Fruit fly (Drosophila melanogaster) whole organism, embryonic: Measurements from ENCODE around the gene CG12723.

Experiments used
- B-H1 ChIP-seq: fragments of 200-800 bp; sonication (Bioruptor generic); IDR thresholded peaks from 3 replicates; pipeline ENCODE4 v1.3.6; 2022; ENCODE audit warnings: missing biosample characterization, missing genetic modification characterization
- Bdp1 ChIP-seq: fragments of 200-800 bp; sonication (Bioruptor generic); optimal IDR thresholded peaks from 3 replicates; lab custom pipeline; 2016; ENCODE audit warnings: missing biosample characterization, missing genetic modification characterization
- CG10654 ChIP-seq: fragments of 200-800 bp; sonication (Bioruptor generic); optimal IDR thresholded peaks from 2 replicates; lab custom pipeline; 2016; ENCODE audit warnings: missing biosample characterization, missing genetic modification characterization
- CG11504 ChIP-seq: fragments of 200-800 bp; sonication (Bioruptor generic); optimal IDR thresholded peaks from 3 replicates; lab custom pipeline; 2019; ENCODE audit warnings: missing biosample characterization, mild to moderate bottlenecking, missing genetic modification characterization, moderate library complexity
- CG11695 ChIP-seq: fragments of 200-800 bp; sonication (Bioruptor generic); IDR thresholded peaks from 3 replicates; pipeline ENCODE4 v1.3.6; 2022; ENCODE audit warnings: missing biosample characterization, missing genetic modification characterization
- CG11696 ChIP-seq: fragments of 200-800 bp; sonication (Bioruptor generic); IDR thresholded peaks from 2 replicates; pipeline ENCODE4 v1.3.6; 2022; ENCODE audit warnings: missing biosample characterization, missing genetic modification characterization
- CG11723 ChIP-seq: fragments of 200-800 bp; sonication (Bioruptor generic); optimal IDR thresholded peaks from 2 replicates; lab custom pipeline; 2017; ENCODE audit warnings: missing biosample characterization, mild to moderate bottlenecking, missing genetic modification characterization
- CG12942 ChIP-seq: fragments of 200-800 bp; sonication (Bioruptor generic); optimal IDR thresholded peaks from 3 replicates; lab custom pipeline; 2016; ENCODE audit warnings: missing biosample characterization, missing genetic modification characterization
- CG13424 ChIP-seq: fragments of 200-800 bp; sonication (Bioruptor generic); optimal IDR thresholded peaks from 2 replicates; lab custom pipeline; 2019; ENCODE audit warnings: missing biosample characterization, mild to moderate bottlenecking, missing genetic modification characterization, moderate library complexity
- CG13624 ChIP-seq: fragments of 200-800 bp; sonication (Bioruptor generic); optimal IDR thresholded peaks from 2 replicates; lab custom pipeline; 2016; ENCODE audit warnings: missing biosample characterization, missing genetic modification characterization
- CG14965 ChIP-seq: fragments of 200-800 bp; sonication (Bioruptor generic); optimal IDR thresholded peaks from 2 replicates; lab custom pipeline; 2016; ENCODE audit warnings: missing biosample characterization, missing genetic modification characterization, borderline replicate concordance
- CG1602 ChIP-seq: fragments of 200-800 bp; sonication (Bioruptor generic); optimal IDR thresholded peaks from 3 replicates; lab custom pipeline; 2016; ENCODE audit warnings: missing biosample characterization, missing genetic modification characterization
- CG1647 ChIP-seq: fragments of 200-800 bp; sonication (Bioruptor generic); optimal IDR thresholded peaks from 3 replicates; lab custom pipeline; 2016; ENCODE audit warnings: missing biosample characterization, missing genetic modification characterization
- CG4360 ChIP-seq: fragments of 200-800 bp; sonication (Bioruptor generic); IDR thresholded peaks from 2 replicates; pipeline ENCODE4 v1.3.6; 2022; ENCODE audit warnings: missing biosample characterization, missing genetic modification characterization
- CG7963 ChIP-seq: fragments of 200-800 bp; sonication (Bioruptor generic); IDR thresholded peaks from 3 replicates; pipeline ENCODE4 v1.3.6; 2022; ENCODE audit warnings: missing biosample characterization, missing genetic modification characterization; ENCODE audit not compliant: partially characterized antibody
- CG8924 ChIP-seq: fragments of 200-800 bp; optimal IDR thresholded peaks from 3 replicates; lab custom pipeline; 2019; ENCODE audit warnings: missing biosample characterization, mild to moderate bottlenecking, missing genetic modification characterization, moderate library complexity
- CG9797 ChIP-seq: fragments of 200-800 bp; sonication (Bioruptor generic); optimal IDR thresholded peaks from 3 replicates; lab custom pipeline; 2018; ENCODE audit warnings: missing biosample characterization, mild to moderate bottlenecking, missing genetic modification characterization
- CG9876 ChIP-seq: fragments of 200-800 bp; sonication (Bioruptor generic); optimal IDR thresholded peaks from 2 replicates; lab custom pipeline; 2016; ENCODE audit warnings: missing biosample characterization, missing genetic modification characterization
- D19A ChIP-seq: fragments of 200-800 bp; optimal IDR thresholded peaks from 3 replicates; lab custom pipeline; 2019; ENCODE audit warnings: missing biosample characterization, mild to moderate bottlenecking, missing genetic modification characterization, moderate library complexity
- Dip2 ChIP-seq: fragments of 200-800 bp; sonication (Bioruptor generic); IDR thresholded peaks from 2 replicates; pipeline ENCODE4 v1.3.6; 2022; ENCODE audit warnings: missing biosample characterization, missing genetic modification characterization
- Dll ChIP-seq: fragments of 200-800 bp; sonication (Bioruptor generic); IDR thresholded peaks from 4 replicates; pipeline ENCODE4 v1.3.6; 2022; ENCODE audit warnings: missing biosample characterization, missing genetic modification characterization; ENCODE audit not compliant: partially characterized antibody
- Dref ChIP-seq: fragments of 200-800 bp; sonication (Bioruptor generic); IDR thresholded peaks from 2 replicates; pipeline ENCODE4 v1.3.6; 2022; ENCODE audit warnings: missing biosample characterization, missing genetic modification characterization
- E2f1 ChIP-seq: fragments of 200-800 bp; sonication (Bioruptor generic); IDR thresholded peaks from 2 replicates; pipeline ENCODE4 v1.3.6; 2022; ENCODE audit warnings: missing biosample characterization, missing genetic modification characterization
- Ets97D ChIP-seq: fragments of 200-800 bp; sonication (Bioruptor generic); optimal IDR thresholded peaks from 3 replicates; lab custom pipeline; 2016; ENCODE audit warnings: missing biosample characterization, missing genetic modification characterization
- HLH54F ChIP-seq: fragments of 200-800 bp; sonication (Bioruptor generic); optimal IDR thresholded peaks from 3 replicates; lab custom pipeline; 2016; ENCODE audit warnings: missing biosample characterization, missing genetic modification characterization
- HmgZ ChIP-seq: fragments of 200-800 bp; sonication (Bioruptor generic); optimal IDR thresholded peaks from 2 replicates; lab custom pipeline; 2018; ENCODE audit warnings: missing biosample characterization, mild to moderate bottlenecking, missing genetic modification characterization
- Opbp ChIP-seq: fragments of 200-800 bp; sonication (Bioruptor generic); IDR thresholded peaks from 3 replicates; pipeline ENCODE4 v1.3.6; 2022; ENCODE audit warnings: missing biosample characterization, missing genetic modification characterization; ENCODE audit not compliant: partially characterized antibody
- Pdp1 ChIP-seq, 2 experiments: fragments of 200-800 bp; sonication (Bioruptor generic); optimal IDR thresholded peaks; 3 replicates each; lab custom pipeline; 2016; ENCODE audit warnings: missing biosample characterization in 2 of 2, missing genetic modification characterization in 2 of 2, mild to moderate bottlenecking in 1 of 2, moderate library complexity in 1 of 2
- TFAM ChIP-seq: fragments of 200-800 bp; sonication (Bioruptor generic); optimal IDR thresholded peaks from 2 replicates; lab custom pipeline; 2017; ENCODE audit warnings: missing biosample characterization, missing genetic modification characterization, inconsistent platforms
- ab ChIP-seq: fragments of 200-800 bp; sonication (Bioruptor generic); optimal IDR thresholded peaks from 2 replicates; lab custom pipeline; 2016; ENCODE audit warnings: missing biosample characterization, missing genetic modification characterization
- aop ChIP-seq: fragments of 200-800 bp; sonication (Bioruptor generic); IDR thresholded peaks from 2 replicates; pipeline ENCODE4 v1.3.6; 2022; ENCODE audit warnings: missing biosample characterization, missing genetic modification characterization
- bcd ChIP-seq: fragments of 200-800 bp; sonication (Bioruptor generic); optimal IDR thresholded peaks from 2 replicates; lab custom pipeline; 2017; ENCODE audit warnings: missing biosample characterization, mild to moderate bottlenecking, missing genetic modification characterization
- esg ChIP-seq: fragments of 200-800 bp; sonication (Bioruptor generic); conservative IDR thresholded peaks from 2 replicates; pipeline ENCODE4 v1.3.6; 2022; ENCODE audit warnings: missing biosample characterization, missing genetic modification characterization
- fd102C ChIP-seq: fragments of 200-800 bp; sonication (Bioruptor generic); optimal IDR thresholded peaks from 2 replicates; lab custom pipeline; 2018; ENCODE audit warnings: missing biosample characterization, mild to moderate bottlenecking, missing genetic modification characterization, moderate library complexity
- fru ChIP-seq: fragments of >200 bp; optimal IDR thresholded peaks from 2 replicates; lab custom pipeline; 2017
- fu2 ChIP-seq: fragments of 200-800 bp; sonication (Bioruptor generic); optimal IDR thresholded peaks from 2 replicates; lab custom pipeline; 2016; ENCODE audit warnings: missing biosample characterization, missing genetic modification characterization
- grau ChIP-seq: fragments of 200-800 bp; optimal IDR thresholded peaks from 3 replicates; lab custom pipeline; 2019; ENCODE audit warnings: missing biosample characterization, mild to moderate bottlenecking, missing genetic modification characterization, moderate library complexity
- gsb-n ChIP-seq: fragments of 200-800 bp; sonication (Bioruptor generic); optimal IDR thresholded peaks from 3 replicates; lab custom pipeline; 2018; ENCODE audit warnings: missing biosample characterization, mild to moderate bottlenecking, missing genetic modification characterization
- hb ChIP-seq: fragments of 200-800 bp; sonication (Bioruptor generic); IDR thresholded peaks from 3 replicates; pipeline ENCODE4 v1.3.6; 2022; ENCODE audit warnings: missing biosample characterization, missing genetic modification characterization; ENCODE audit not compliant: partially characterized antibody
- ken ChIP-seq: fragments of 200-800 bp; sonication (Bioruptor generic); IDR thresholded peaks from 3 replicates; pipeline ENCODE4 v1.3.6; 2022; ENCODE audit warnings: missing biosample characterization, missing genetic modification characterization
- klu ChIP-seq: fragments of 200-800 bp; sonication (Bioruptor generic); IDR thresholded peaks from 2 replicates; pipeline ENCODE4 v1.3.6; 2022; ENCODE audit warnings: missing biosample characterization, missing genetic modification characterization
- nerfin-1 ChIP-seq: fragments of 200-800 bp; sonication (Bioruptor generic); optimal IDR thresholded peaks from 3 replicates; lab custom pipeline; 2019; ENCODE audit warnings: missing biosample characterization, mild to moderate bottlenecking, missing genetic modification characterization, moderate library complexity
- phol ChIP-seq: fragments of 200-800 bp; sonication (Bioruptor generic); optimal IDR thresholded peaks from 3 replicates; lab custom pipeline; 2018; ENCODE audit warnings: missing biosample characterization, mild to moderate bottlenecking, missing genetic modification characterization, moderate library complexity
- ranshi ChIP-seq: fragments of 200-800 bp; sonication (Bioruptor generic); IDR thresholded peaks from 2 replicates; pipeline ENCODE4 v1.3.6; 2022; ENCODE audit warnings: missing biosample characterization, missing genetic modification characterization
- schlank ChIP-seq: fragments of 200-800 bp; sonication (Bioruptor generic); optimal IDR thresholded peaks from 2 replicates; lab custom pipeline; 2018; ENCODE audit warnings: missing biosample characterization, mild to moderate bottlenecking, missing genetic modification characterization
- sd ChIP-seq: fragments of 200-800 bp; sonication (Bioruptor generic); optimal IDR thresholded peaks from 3 replicates; lab custom pipeline; 2018; ENCODE audit warnings: missing biosample characterization, mild to moderate bottlenecking, missing genetic modification characterization, moderate library complexity
- so ChIP-seq: fragments of 200-800 bp; sonication (Bioruptor generic); IDR thresholded peaks from 3 replicates; pipeline ENCODE4 v1.3.6; 2022; ENCODE audit warnings: missing biosample characterization, missing genetic modification characterization
- ssp ChIP-seq: fragments of 200-800 bp; sonication (Bioruptor generic); IDR thresholded peaks from 2 replicates; pipeline ENCODE4 v1.3.6; 2022; ENCODE audit warnings: missing biosample characterization, missing genetic modification characterization
- stwl ChIP-seq: fragments of 200-800 bp; sonication (Bioruptor generic); optimal IDR thresholded peaks from 3 replicates; lab custom pipeline; 2018; ENCODE audit warnings: missing biosample characterization, mild to moderate bottlenecking, missing genetic modification characterization, moderate library complexity
- ttk ChIP-seq: fragments of 200-800 bp; sonication (Bioruptor generic); IDR thresholded peaks from 2 replicates; pipeline ENCODE4 v2.1.2; 2022; ENCODE audit warnings: missing biosample characterization, missing genetic modification characterization
- unc-4 ChIP-seq: fragments of 200-800 bp; sonication (Bioruptor generic); IDR thresholded peaks from 2 replicates; pipeline ENCODE4 v1.3.6; 2022; ENCODE audit warnings: missing biosample characterization, missing genetic modification characterization; ENCODE audit not compliant: partially characterized antibody
- vvl ChIP-seq: fragments of 200-800 bp; sonication (Bioruptor generic); IDR thresholded peaks from 2 replicates; pipeline ENCODE4 v1.3.6; 2022; ENCODE audit warnings: missing biosample characterization, missing genetic modification characterization

The CG12723 gene

DNA sequence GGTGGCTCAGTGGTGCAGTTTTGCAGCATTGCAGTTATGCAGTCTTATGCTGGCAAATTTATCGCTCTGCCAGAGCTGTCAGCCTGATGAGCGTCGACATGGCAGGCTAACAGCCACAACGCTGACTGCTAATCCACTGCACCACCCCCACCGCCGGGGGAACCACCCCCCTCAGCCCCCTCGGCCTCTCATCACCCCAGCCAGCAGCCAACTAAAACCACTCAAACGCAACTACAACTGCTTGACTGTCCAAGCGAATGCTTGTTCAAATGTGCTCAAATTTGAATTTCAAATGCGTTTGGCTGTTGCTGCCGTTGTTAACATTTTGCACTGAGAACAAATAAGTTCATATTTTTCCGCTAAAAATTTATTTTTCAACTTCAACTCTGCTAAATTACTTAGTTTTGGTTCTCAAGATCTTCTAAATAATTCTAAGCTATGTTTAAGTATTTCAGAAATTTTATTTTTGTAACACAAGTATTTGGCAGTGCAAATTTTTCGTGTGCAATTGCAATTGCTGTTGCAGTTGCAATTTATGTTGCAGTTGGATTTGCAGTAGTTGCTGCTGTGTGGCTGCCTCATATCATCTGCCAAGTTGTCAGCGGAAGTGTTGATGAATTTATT is 46.7 kb upstream of the CG12723 start (continued):
- TF ChIP-seq Bdp1 (GFP tag; lab: Kevin White, UChicago) (no peak), Dref (GFP tag; lab: Robert Waterston, UW) (no peak), CG11696 (GFP tag; lab: Robert Waterston, UW) (no peak), schlank (no peak), fu2 (GFP tag; lab: Kevin White, UChicago) (no peak), HmgZ (no peak), CG11504 (tag; lab: Kevin White, UChicago) (peak; percentile 54), sd (tag; lab: Kevin White, UChicago) (no peak), CG1647 (no peak), fd102C (GFP tag; lab: Kevin White, UChicago) (no peak), Ets97D (GFP tag; lab: Kevin White, UChicago) (no peak), CG7963 (no peak), TFAM (GFP tag; lab: Kevin White, UChicago) (no peak), ranshi (no peak), nerfin-1 (tag; lab: Kevin White, UChicago) (no peak), Pdp1 (GFP tag; optimal IDR thresholded peaks at IDR 0.05; lab: Kevin White, UChicago) (no peak), ken (GFP tag; lab: Robert Waterston, UW) (no peak), CG4360 (GFP tag; lab: Robert Waterston, UW) (no peak), Opbp (no peak), gsb-n (tag; lab: Kevin White, UChicago) (no peak), CG11723 (GFP tag; lab: Kevin White, UChicago) (no peak), so (GFP tag; lab: Robert Waterston, UW) (no peak), ttk (no peak), vvl (GFP tag; lab: Robert Waterston, UW) (peak; percentile 64; the same call in 1 of the 2 replicates), ssp (no peak), CG11695 (GFP tag; lab: Robert Waterston, UW) (no peak), bcd (GFP tag; lab: Kevin White, UChicago) (no peak), hb (GFP tag; lab: Robert Waterston, UW) (no peak), aop (GFP tag; lab: Robert Waterston, UW) (no peak), Dip2 (GFP tag; lab: Robert Waterston, UW) (no peak), HLH54F (GFP tag; lab: Kevin White, UChicago) (no peak), CG1602 (GFP tag; lab: Kevin White, UChicago) (no peak), CG13624 (GFP tag; lab: Kevin White, UChicago) (no peak), phol (tag; lab: Kevin White, UChicago) (peak; percentile 39), Dll (GFP tag; lab: Robert Waterston, UW) (no peak), CG10654 (GFP tag; lab: Kevin White, UChicago) (no peak), esg (GFP tag; lab: Robert Waterston, UW) (no peak), CG14965 (no peak), ab (no peak), grau (tag; lab: Kevin White, UChicago) (peak; percentile 12), CG12942 (GFP tag; lab: Kevin White, UChicago) (no peak), CG13424 (peak; percentile 23), stwl (tag; lab: Kevin White, UChicago) (no peak), unc-4 (GFP tag; lab: Robert Waterston, UW) (no peak), CG8924 (peak; percentile 7), E2f1 (GFP tag; lab: Robert Waterston, UW) (no peak), CG9876 (no peak), D19A (tag; lab: Kevin White, UChicago) (no peak), fru (lab: Kevin White, UChicago) (no peak), klu (no peak), B-H1 (no peak), CG9797 (no peak)
